Fruit fly (Drosophila melanogaster) Kc167 (cell line): ENCODE data around the gene CG34342.

Experiments used
- Myc ChIP-seq: fragments of >200 bp; optimal IDR thresholded peaks from 2 replicates; lab custom pipeline; 2017; ENCODE audit warnings: missing external identifiers
- Sin3A ChIP-seq: fragments of >200 bp; optimal IDR thresholded peaks from 2 replicates; lab custom pipeline; 2018; ENCODE audit warnings: missing external identifiers
- h ChIP-seq: fragments of >200 bp; optimal IDR thresholded peaks from 3 replicates; lab custom pipeline; 2018; ENCODE audit warnings: missing external identifiers
- insv ChIP-seq: fragments of >200 bp; optimal IDR thresholded peaks from 3 replicates; lab custom pipeline; 2018; ENCODE audit warnings: missing external identifiers

DNA sequence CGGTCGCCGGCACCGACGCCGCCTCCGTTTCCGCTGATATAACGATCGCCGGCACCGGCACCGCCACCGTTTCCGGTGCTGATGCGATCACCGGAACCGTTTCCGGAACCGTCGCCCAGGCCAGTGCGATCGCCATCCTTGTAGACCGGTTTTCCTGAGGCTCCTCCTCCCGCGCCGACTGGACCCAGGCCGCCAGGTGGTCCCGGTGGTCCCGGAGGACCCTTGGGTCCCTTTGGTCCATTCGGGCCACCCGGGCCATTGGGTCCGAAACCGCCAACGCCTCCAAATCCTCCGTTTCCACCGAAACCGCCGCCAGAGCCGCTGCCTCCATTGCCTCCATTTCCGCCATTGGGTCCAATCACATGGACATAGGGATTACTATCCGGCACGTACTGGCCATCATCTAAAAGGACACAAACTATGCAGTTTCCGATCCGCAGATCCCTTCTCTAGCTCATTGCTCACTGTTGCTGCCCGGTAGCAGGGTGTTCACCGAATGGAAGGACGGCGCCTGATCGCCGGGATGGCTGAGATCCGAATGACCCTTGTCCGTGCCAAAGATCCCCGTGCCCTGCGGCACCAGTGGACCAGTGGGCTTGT, 32.2 kb upstream of the CG34342 start:
- TF ChIP-seq h (lab: Kevin White, UChicago): no peak
- no peak for TF ChIP-seq insv (lab: Kevin White, UChicago)
- TF ChIP-seq Sin3A (lab: Kevin White, UChicago): no peak
- no peak for TF ChIP-seq Myc (lab: Kevin White, UChicago)
